Comparison of ENCODE assay signal across 3 worm cellular contexts in the genomic region with DNA sequence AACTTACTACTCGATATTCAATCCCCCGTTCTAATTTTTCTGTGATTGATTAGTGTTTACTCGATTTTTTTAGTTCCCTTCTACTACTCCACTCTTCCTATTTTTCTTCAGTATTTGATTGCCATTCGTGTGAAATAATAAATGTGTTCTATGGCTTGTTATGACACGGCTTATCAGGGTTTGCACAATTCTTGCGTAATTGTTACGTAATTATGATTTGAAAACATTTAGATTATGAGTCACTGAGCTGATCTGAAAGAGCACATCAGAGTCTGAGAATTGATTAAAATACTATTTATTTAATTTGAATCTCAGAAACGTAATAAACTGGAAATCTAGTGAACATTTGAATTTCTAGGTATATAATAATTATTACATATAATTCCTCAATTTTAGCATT.
TF ChIP-seq lines count a peak whose summit lies in the region.

No protein-coding gene starts in this region.

TF ChIP-seq in whole organism, L4 larva, 104 proteins besides CTCF, POLR2A, EP300 and RAD21:
- TF ChIP-seq lim-7 (GFP tag; IDR thresholded peaks at IDR 0.05; lab: Robert Waterston, UW) (no peak), snpc-1.2 (GFP tag; IDR thresholded peaks at IDR 0.05; lab: Robert Waterston, UW) (0 out of 2 replicates have a peak, but pooled peaks have one; percentile 14)

TF ChIP-seq in whole organism, late embryonic, 69 proteins besides CTCF, POLR2A, EP300 and RAD21:
- TF ChIP-seq unc-42 (tag; optimal IDR thresholded peaks at IDR 0.05; lab: Kevin White, UChicago) (no peak), elt-2 (tag; optimal IDR thresholded peaks at IDR 0.05; lab: Kevin White, UChicago) (peak; percentile 89)

TF ChIP-seq in whole organism, mixed stage, embryonic, 35 proteins besides CTCF, POLR2A, EP300 and RAD21:
- TF ChIP-seq ztf-11 (tag; optimal IDR thresholded peaks at IDR 0.05; lab: Kevin White, UChicago) (no peak), zip-8 (tag; optimal IDR thresholded peaks at IDR 0.05; lab: Kevin White, UChicago) (peak; percentile 99), ceh-83 (GFP tag; optimal IDR thresholded peaks at IDR 0.05; lab: Kevin White, UChicago) (no peak)
